Fruit fly (Drosophila melanogaster) whole organism, embryonic: Measurements from ENCODE around the gene CG7173.

Source experiments
- Asciz ChIP-seq: fragments of 200-800 bp; sonication (Bioruptor generic); optimal IDR thresholded peaks from 2 replicates; lab custom pipeline; 2017; ENCODE audit warnings: missing biosample characterization, mild to moderate bottlenecking, missing genetic modification characterization, missing genetic modification reagents
- B-H2 ChIP-seq: fragments of 200-800 bp; sonication (Bioruptor generic); optimal IDR thresholded peaks from 2 replicates; lab custom pipeline; 2018; ENCODE audit warnings: missing biosample characterization, mild to moderate bottlenecking, missing genetic modification characterization
- Bdp1 ChIP-seq: fragments of 200-800 bp; sonication (Bioruptor generic); optimal IDR thresholded peaks from 3 replicates; lab custom pipeline; 2016; ENCODE audit warnings: missing biosample characterization, missing genetic modification characterization
- CG10431 ChIP-seq: fragments of 200-800 bp; sonication (Bioruptor generic); optimal IDR thresholded peaks from 3 replicates; lab custom pipeline; 2018; ENCODE audit warnings: missing biosample characterization, mild to moderate bottlenecking, missing genetic modification characterization
- CG12744 ChIP-seq: fragments of 200-800 bp; sonication (Bioruptor generic); optimal IDR thresholded peaks from 2 replicates; lab custom pipeline; 2016; ENCODE audit warnings: missing biosample characterization, missing genetic modification characterization
- CG13894 ChIP-seq: fragments of 200-800 bp; sonication (Bioruptor generic); optimal IDR thresholded peaks from 3 replicates; lab custom pipeline; 2018; ENCODE audit warnings: missing biosample characterization, mild to moderate bottlenecking, missing genetic modification characterization, moderate library complexity
- CG14014 ChIP-seq: fragments of 200-800 bp; sonication (Bioruptor generic); IDR thresholded peaks from 2 replicates; pipeline ENCODE4 v1.3.6; 2022; ENCODE audit warnings: missing biosample characterization, missing genetic modification characterization
- CG15073 ChIP-seq: fragments of 200-800 bp; sonication (Bioruptor generic); optimal IDR thresholded peaks from 2 replicates; lab custom pipeline; 2016; ENCODE audit warnings: missing biosample characterization, missing genetic modification characterization
- CG16779 ChIP-seq: fragments of 200-800 bp; sonication (Bioruptor generic); IDR thresholded peaks from 2 replicates; pipeline ENCODE4 v1.3.6; 2022; ENCODE audit warnings: missing biosample characterization, missing genetic modification characterization
- CG2202 ChIP-seq: fragments of 200-800 bp; sonication (Bioruptor generic); optimal IDR thresholded peaks from 2 replicates; lab custom pipeline; 2018; ENCODE audit warnings: missing biosample characterization, mild to moderate bottlenecking, missing genetic modification characterization
- CG2712 ChIP-seq: fragments of 200-800 bp; optimal IDR thresholded peaks from 3 replicates; lab custom pipeline; 2019; ENCODE audit warnings: missing biosample characterization, mild to moderate bottlenecking, missing genetic modification characterization, moderate library complexity
- CG30431 ChIP-seq: fragments of 200-800 bp; sonication (Bioruptor generic); optimal IDR thresholded peaks from 2 replicates; lab custom pipeline; 2017; ENCODE audit warnings: missing biosample characterization, missing genetic modification characterization
- CG32772 ChIP-seq: fragments of 200-800 bp; sonication (Bioruptor generic); IDR thresholded peaks from 2 replicates; pipeline ENCODE4 v1.3.6; 2022; ENCODE audit warnings: missing biosample characterization, missing genetic modification characterization
- CG3995 ChIP-seq: fragments of 200-800 bp; sonication (Bioruptor generic); optimal IDR thresholded peaks from 3 replicates; lab custom pipeline; 2016; ENCODE audit warnings: missing biosample characterization, missing genetic modification characterization
- CG4617 ChIP-seq: fragments of 200-800 bp; sonication (Bioruptor generic); optimal IDR thresholded peaks from 3 replicates; lab custom pipeline; 2016; ENCODE audit warnings: missing biosample characterization, missing genetic modification characterization, borderline replicate concordance
- CG6791 ChIP-seq: fragments of 200-800 bp; sonication (Bioruptor generic); IDR thresholded peaks from 3 replicates; pipeline ENCODE4 v1.3.6; 2022; ENCODE audit warnings: missing biosample characterization, missing genetic modification characterization; ENCODE audit not compliant: partially characterized antibody
- CG7745 ChIP-seq: fragments of 200-800 bp; sonication (Bioruptor generic); optimal IDR thresholded peaks from 2 replicates; lab custom pipeline; 2018; ENCODE audit warnings: missing biosample characterization, mild to moderate bottlenecking, missing genetic modification characterization, moderate library complexity
- CG7928 ChIP-seq: fragments of 200-800 bp; sonication (Bioruptor generic); optimal IDR thresholded peaks from 2 replicates; lab custom pipeline; 2017; ENCODE audit warnings: missing biosample characterization, mild to moderate bottlenecking, missing genetic modification characterization
- CG9215 ChIP-seq: fragments of 200-800 bp; sonication (Bioruptor generic); IDR thresholded peaks from 2 replicates; pipeline ENCODE4 v1.3.6; 2022; ENCODE audit warnings: missing biosample characterization, missing genetic modification characterization
- CG9609 ChIP-seq: fragments of 200-800 bp; sonication (Bioruptor generic); optimal IDR thresholded peaks from 3 replicates; lab custom pipeline; 2016; ENCODE audit warnings: missing biosample characterization, missing genetic modification characterization
- CkIIα-i1 ChIP-seq: fragments of 200-800 bp; sonication (Bioruptor generic); IDR thresholded peaks from 2 replicates; pipeline ENCODE4 v1.3.6; 2022; ENCODE audit warnings: missing biosample characterization, missing genetic modification characterization
- Dad ChIP-seq: fragments of 200-800 bp; sonication (Bioruptor generic); optimal IDR thresholded peaks from 3 replicates; lab custom pipeline; 2016; ENCODE audit warnings: missing biosample characterization, missing genetic modification characterization
- Deaf1 ChIP-seq: fragments of 200-800 bp; optimal IDR thresholded peaks from 3 replicates; lab custom pipeline; 2019; ENCODE audit warnings: missing biosample characterization, mild to moderate bottlenecking, missing genetic modification characterization, moderate library complexity
- Drgx ChIP-seq: fragments of 200-800 bp; sonication (Bioruptor generic); IDR thresholded peaks from 2 replicates; pipeline ENCODE4 v1.3.6; 2022; ENCODE audit warnings: missing biosample characterization, missing genetic modification characterization
- ERR ChIP-seq: fragments of 200-800 bp; sonication (Bioruptor generic); optimal IDR thresholded peaks from 2 replicates; lab custom pipeline; 2016; ENCODE audit warnings: missing biosample characterization, missing genetic modification characterization
- Gug ChIP-seq: fragments of 200-800 bp; sonication (Bioruptor generic); IDR thresholded peaks from 4 replicates; pipeline ENCODE4 v1.3.6; 2022; ENCODE audit warnings: missing biosample characterization, missing genetic modification characterization
- HLH3B ChIP-seq: fragments of 200-800 bp; sonication (Bioruptor generic); IDR thresholded peaks from 2 replicates; pipeline ENCODE4 v1.3.6; 2022; ENCODE audit warnings: missing biosample characterization, missing genetic modification characterization
- Hmr ChIP-seq: fragments of 200-800 bp; sonication (Bioruptor generic); optimal IDR thresholded peaks from 3 replicates; lab custom pipeline; 2017; ENCODE audit warnings: mild to moderate bottlenecking, missing biosample characterization, missing genetic modification reagents, missing genetic modification characterization
- Hr51 ChIP-seq, 2 experiments: fragments of 200-800 bp; sonication (Bioruptor generic); optimal IDR thresholded peaks; 2 replicates in 1 of 2; 3 replicates in 1 of 2; lab custom pipeline; 2016 to 2018; ENCODE audit warnings: missing biosample characterization in 2 of 2, missing genetic modification characterization in 2 of 2, mild to moderate bottlenecking in 1 of 2, moderate library complexity in 1 of 2
- Nf-YC ChIP-seq: fragments of 200-800 bp; optimal IDR thresholded peaks from 3 replicates; lab custom pipeline; 2019; ENCODE audit warnings: missing biosample characterization, mild to moderate bottlenecking, missing genetic modification characterization, moderate library complexity
- PHDP ChIP-seq: fragments of 200-800 bp; sonication (Bioruptor generic); optimal IDR thresholded peaks from 3 replicates; lab custom pipeline; 2018; ENCODE audit warnings: missing biosample characterization, mild to moderate bottlenecking, missing genetic modification characterization, moderate library complexity
- Ravus ChIP-seq: fragments of 200-800 bp; sonication (Bioruptor generic); IDR thresholded peaks from 2 replicates; pipeline ENCODE4 v1.3.6; 2022; ENCODE audit warnings: missing biosample characterization, missing genetic modification characterization
- Sin3A ChIP-seq: fragments of >200 bp; optimal IDR thresholded peaks from 2 replicates; lab custom pipeline; 2018
- Spps ChIP-seq: fragments of 200-800 bp; sonication (Bioruptor generic); optimal IDR thresholded peaks from 2 replicates; lab custom pipeline; 2018; ENCODE audit warnings: missing biosample characterization, mild to moderate bottlenecking, missing genetic modification characterization
- ab ChIP-seq: fragments of 200-800 bp; sonication (Bioruptor generic); optimal IDR thresholded peaks from 2 replicates; lab custom pipeline; 2016; ENCODE audit warnings: missing biosample characterization, missing genetic modification characterization
- cwo ChIP-seq: fragments of 200-800 bp; sonication (Bioruptor generic); optimal IDR thresholded peaks from 3 replicates; lab custom pipeline; 2017; ENCODE audit warnings: missing biosample characterization, missing genetic modification characterization, mild to moderate bottlenecking, moderate library complexity, missing genetic modification reagents
- ems ChIP-seq: fragments of 200-800 bp; sonication (Bioruptor generic); optimal IDR thresholded peaks from 3 replicates; lab custom pipeline; 2016; ENCODE audit warnings: missing biosample characterization, missing genetic modification characterization
- esg ChIP-seq: fragments of 200-800 bp; sonication (Bioruptor generic); conservative IDR thresholded peaks from 2 replicates; pipeline ENCODE4 v1.3.6; 2022; ENCODE audit warnings: missing biosample characterization, missing genetic modification characterization
- eyg ChIP-seq: fragments of 200-800 bp; sonication (Bioruptor generic); optimal IDR thresholded peaks from 3 replicates; lab custom pipeline; 2016; ENCODE audit warnings: missing biosample characterization, missing genetic modification characterization
- gcm ChIP-seq: fragments of 200-800 bp; sonication (Bioruptor generic); optimal IDR thresholded peaks from 2 replicates; lab custom pipeline; 2019; ENCODE audit warnings: missing biosample characterization, mild to moderate bottlenecking, missing genetic modification characterization, moderate library complexity
- grn ChIP-seq: fragments of 200-800 bp; sonication (Bioruptor generic); optimal IDR thresholded peaks from 3 replicates; lab custom pipeline; 2017; ENCODE audit warnings: missing biosample characterization, missing genetic modification characterization
- lov ChIP-seq, 2 experiments: fragments of 200-800 bp in 1 of 2; fragments of >200 bp in 1 of 2; sonication (Bioruptor generic) in 1 of 2; IDR thresholded peaks in 1 of 2; optimal IDR thresholded peaks in 1 of 2; 2 replicates in 1 of 2; 3 replicates in 1 of 2; pipeline versions ENCODE4 v1.3.6 to Lab custom; 2017 to 2022; ENCODE audit warnings: missing biosample characterization in 1 of 2, missing genetic modification characterization in 1 of 2
- scrt ChIP-seq: fragments of 200-800 bp; sonication (Bioruptor generic); optimal IDR thresholded peaks from 2 replicates; lab custom pipeline; 2018; ENCODE audit warnings: missing biosample characterization, mild to moderate bottlenecking, missing genetic modification characterization, moderate library complexity
- sqz ChIP-seq: fragments of 200-800 bp; sonication (Bioruptor generic); optimal IDR thresholded peaks from 3 replicates; lab custom pipeline; 2018; ENCODE audit warnings: missing biosample characterization, mild to moderate bottlenecking, missing genetic modification characterization
- sr ChIP-seq: fragments of 200-800 bp; sonication (Bioruptor generic); IDR thresholded peaks from 3 replicates; pipeline ENCODE4 v1.3.6; 2022; ENCODE audit warnings: missing biosample characterization, missing genetic modification characterization
- ssp ChIP-seq: fragments of 200-800 bp; sonication (Bioruptor generic); IDR thresholded peaks from 2 replicates; pipeline ENCODE4 v1.3.6; 2022; ENCODE audit warnings: missing biosample characterization, missing genetic modification characterization
- tap ChIP-seq: fragments of 200-800 bp; optimal IDR thresholded peaks from 3 replicates; lab custom pipeline; 2019; ENCODE audit warnings: missing biosample characterization, mild to moderate bottlenecking, missing genetic modification characterization, moderate library complexity
- vnd ChIP-seq: fragments of 200-800 bp; sonication (Bioruptor generic); IDR thresholded peaks from 3 replicates; pipeline ENCODE4 v1.3.6; 2022; ENCODE audit warnings: missing biosample characterization, missing genetic modification characterization; ENCODE audit not compliant: partially characterized antibody
- vvl ChIP-seq: fragments of 200-800 bp; sonication (Bioruptor generic); IDR thresholded peaks from 2 replicates; pipeline ENCODE4 v1.3.6; 2022; ENCODE audit warnings: missing biosample characterization, missing genetic modification characterization
- yki ChIP-seq: fragments of >200 bp; optimal IDR thresholded peaks from 3 replicates; lab custom pipeline; 2018
- zfh1 ChIP-seq: fragments of 200-800 bp; sonication (Bioruptor generic); IDR thresholded peaks from 3 replicates; pipeline ENCODE4 v1.3.6; 2022; ENCODE audit warnings: missing biosample characterization, missing genetic modification characterization

The CG7173 gene

dm6 chr3L:21523059-21523836 is 34.8 kb downstream of the CG7173 start, which contains the start of gene CG7611 (continued):
- no peak for TF ChIP-seq vnd (GFP tag; lab: Robert Waterston, UW)
- TF ChIP-seq CG2202 (tag; lab: Kevin White, UChicago): no peak
- no peak for TF ChIP-seq Nf-YC (tag; lab: Kevin White, UChicago)
- TF ChIP-seq CG14014 (GFP tag; lab: Robert Waterston, UW): no peak
- TF ChIP-seq Hr51 (GFP tag; optimal IDR thresholded peaks at IDR 0.05; lab: Kevin White, UChicago): no peak
- TF ChIP-seq sqz (GFP tag; lab: Kevin White, UChicago): no peak
- no peak for TF ChIP-seq ab
- no peak for TF ChIP-seq CG12744 (GFP tag; lab: Kevin White, UChicago)
- peak; percentile 46; the same call in 1 of the 2 replicates for TF ChIP-seq ssp
- no peak for TF ChIP-seq ems (GFP tag; lab: Kevin White, UChicago)
- no peak for TF ChIP-seq Asciz (GFP tag; lab: Kevin White, UChicago)
- TF ChIP-seq CG32772 (GFP tag; lab: Robert Waterston, UW): no peak
- TF ChIP-seq vvl: no peak
- no peak for TF ChIP-seq Ravus (GFP tag; lab: Robert Waterston, UW)
- no peak for TF ChIP-seq esg (GFP tag; lab: Robert Waterston, UW)
- TF ChIP-seq CG4617 (GFP tag; lab: Kevin White, UChicago): peak; percentile 79
- no peak for TF ChIP-seq Dad (GFP tag; lab: Kevin White, UChicago)
- TF ChIP-seq CG7745 (tag; lab: Kevin White, UChicago): no peak
- TF ChIP-seq CG2712 (tag; lab: Kevin White, UChicago): peak; percentile 22
- TF ChIP-seq B-H2 (GFP tag; lab: Kevin White, UChicago): no peak
- TF ChIP-seq CG13894 (tag; lab: Kevin White, UChicago): no peak
- no peak for TF ChIP-seq Hmr
- no peak for TF ChIP-seq CG6791 (GFP tag; lab: Robert Waterston, UW)
- no peak for TF ChIP-seq PHDP (tag; lab: Kevin White, UChicago)
- no peak for TF ChIP-seq grn (GFP tag; lab: Kevin White, UChicago)
- TF ChIP-seq Deaf1 (tag; lab: Kevin White, UChicago): no peak
- TF ChIP-seq Drgx (GFP tag; lab: Robert Waterston, UW): no peak
- TF ChIP-seq CG10431 (GFP tag; lab: Kevin White, UChicago): peak; percentile 79
- no peak for TF ChIP-seq sr (GFP tag; lab: Robert Waterston, UW)
- no peak for TF ChIP-seq CkIIα-i1
- no peak for TF ChIP-seq HLH3B (GFP tag; lab: Robert Waterston, UW)
- no peak for TF ChIP-seq tap (tag; lab: Kevin White, UChicago)
- TF ChIP-seq CG3995 (GFP tag; lab: Kevin White, UChicago): peak; percentile 40
- TF ChIP-seq CG9609 (GFP tag; lab: Kevin White, UChicago): no peak
- TF ChIP-seq Sin3A (lab: Kevin White, UChicago): no peak
- TF ChIP-seq zfh1 (GFP tag; lab: Robert Waterston, UW): no peak
- TF ChIP-seq Spps: no peak
- no peak for TF ChIP-seq CG9215 (GFP tag; lab: Robert Waterston, UW)
- no peak for TF ChIP-seq yki (lab: Kevin White, UChicago)
- no peak for TF ChIP-seq gcm
- TF ChIP-seq CG15073: peak; percentile 61
- TF ChIP-seq CG16779 (GFP tag; lab: Robert Waterston, UW): no peak
- no peak for TF ChIP-seq Bdp1
- no peak for TF ChIP-seq eyg (GFP tag; lab: Kevin White, UChicago)
- no peak for TF ChIP-seq cwo (GFP tag; lab: Kevin White, UChicago)
- no peak for TF ChIP-seq lov (optimal IDR thresholded peaks at IDR 0.05; lab: Kevin White, UChicago)
- no peak for TF ChIP-seq lov (GFP tag; IDR thresholded peaks at IDR 0.05; lab: Robert Waterston, UW)
- TF ChIP-seq Gug (GFP tag; lab: Robert Waterston, UW): no peak
- TF ChIP-seq CG30431 (GFP tag; lab: Kevin White, UChicago): no peak
- no peak for TF ChIP-seq ERR (GFP tag; lab: Kevin White, UChicago)
- TF ChIP-seq CG7928 (GFP tag; lab: Kevin White, UChicago): no peak
- no peak for TF ChIP-seq scrt (GFP tag; lab: Kevin White, UChicago)
